Fruit fly (Drosophila melanogaster) whole organism, embryonic: Measurements from ENCODE around the gene CG13373.

Experiments used
- Antp ChIP-seq: fragments of 200-800 bp; sonication (Bioruptor generic); optimal IDR thresholded peaks from 3 replicates; lab custom pipeline; 2016; ENCODE audit warnings: missing biosample characterization, missing genetic modification characterization
- Asciz ChIP-seq: fragments of 200-800 bp; sonication (Bioruptor generic); optimal IDR thresholded peaks from 2 replicates; lab custom pipeline; 2017; ENCODE audit warnings: missing biosample characterization, mild to moderate bottlenecking, missing genetic modification characterization, missing genetic modification reagents
- B-H1 ChIP-seq: fragments of 200-800 bp; sonication (Bioruptor generic); IDR thresholded peaks from 3 replicates; pipeline ENCODE4 v1.3.6; 2022; ENCODE audit warnings: missing biosample characterization, missing genetic modification characterization
- BEAF-32 ChIP-seq: fragments of 200-800 bp; sonication (Bioruptor generic); optimal IDR thresholded peaks from 3 replicates; lab custom pipeline; 2017; ENCODE audit warnings: missing biosample characterization, missing genetic modification characterization, mild to moderate bottlenecking, moderate library complexity, missing genetic modification reagents
- CG10147 ChIP-seq: fragments of 200-800 bp; sonication (Bioruptor generic); optimal IDR thresholded peaks from 2 replicates; lab custom pipeline; 2019; ENCODE audit warnings: missing biosample characterization, mild to moderate bottlenecking, missing genetic modification characterization, moderate library complexity
- CG10959 ChIP-seq: fragments of 200-800 bp; sonication (Bioruptor generic); IDR thresholded peaks from 2 replicates; pipeline ENCODE4 v1.3.6; 2022; ENCODE audit warnings: missing biosample characterization, missing genetic modification characterization
- CG11093 ChIP-seq: fragments of 200-800 bp; sonication (Bioruptor generic); IDR thresholded peaks from 3 replicates; pipeline ENCODE4 v1.3.6; 2022; ENCODE audit warnings: missing biosample characterization, missing genetic modification characterization
- CG11504 ChIP-seq: fragments of 200-800 bp; sonication (Bioruptor generic); optimal IDR thresholded peaks from 3 replicates; lab custom pipeline; 2019; ENCODE audit warnings: missing biosample characterization, mild to moderate bottlenecking, missing genetic modification characterization, moderate library complexity
- CG11696 ChIP-seq: fragments of 200-800 bp; sonication (Bioruptor generic); IDR thresholded peaks from 2 replicates; pipeline ENCODE4 v1.3.6; 2022; ENCODE audit warnings: missing biosample characterization, missing genetic modification characterization
- CG13123 ChIP-seq: fragments of 200-800 bp; sonication (Bioruptor generic); optimal IDR thresholded peaks from 2 replicates; lab custom pipeline; 2016; ENCODE audit warnings: missing biosample characterization, missing genetic modification characterization
- CG15269 ChIP-seq: fragments of 200-800 bp; sonication (Bioruptor generic); optimal IDR thresholded peaks from 2 replicates; lab custom pipeline; 2018; ENCODE audit warnings: missing biosample characterization, mild to moderate bottlenecking, missing genetic modification characterization, moderate library complexity
- CG15514 ChIP-seq: fragments of 200-800 bp; sonication (Bioruptor generic); optimal IDR thresholded peaks from 3 replicates; lab custom pipeline; 2017; ENCODE audit warnings: missing biosample characterization, missing genetic modification characterization, mild to moderate bottlenecking, moderate library complexity, missing genetic modification reagents
- CG15696 ChIP-seq: fragments of 200-800 bp; sonication (Bioruptor generic); optimal IDR thresholded peaks from 2 replicates; lab custom pipeline; 2019; ENCODE audit warnings: missing biosample characterization, mild to moderate bottlenecking, missing genetic modification characterization, moderate library complexity
- CG17385 ChIP-seq: fragments of 200-800 bp; sonication (Bioruptor generic); optimal IDR thresholded peaks from 3 replicates; lab custom pipeline; 2018; ENCODE audit warnings: missing biosample characterization, mild to moderate bottlenecking, missing genetic modification characterization
- CG17912 ChIP-seq: fragments of 200-800 bp; sonication (Bioruptor generic); optimal IDR thresholded peaks from 2 replicates; lab custom pipeline; 2018; ENCODE audit warnings: missing biosample characterization, mild to moderate bottlenecking, missing genetic modification characterization
- CG1792 ChIP-seq: fragments of 200-800 bp; sonication (Bioruptor generic); optimal IDR thresholded peaks from 2 replicates; lab custom pipeline; 2016; ENCODE audit warnings: missing biosample characterization, missing genetic modification characterization
- CG18262 ChIP-seq: fragments of 200-800 bp; optimal IDR thresholded peaks from 3 replicates; lab custom pipeline; 2019; ENCODE audit warnings: missing biosample characterization, mild to moderate bottlenecking, missing genetic modification characterization, moderate library complexity
- CG33557 ChIP-seq: fragments of 200-800 bp; sonication (Bioruptor generic); optimal IDR thresholded peaks from 2 replicates; lab custom pipeline; 2019; ENCODE audit warnings: missing biosample characterization, mild to moderate bottlenecking, missing genetic modification characterization, moderate library complexity
- CG34376 ChIP-seq: fragments of 200-800 bp; sonication (Bioruptor generic); optimal IDR thresholded peaks from 2 replicates; lab custom pipeline; 2018; ENCODE audit warnings: missing biosample characterization, mild to moderate bottlenecking, missing genetic modification characterization
- CG4617 ChIP-seq: fragments of 200-800 bp; sonication (Bioruptor generic); optimal IDR thresholded peaks from 3 replicates; lab custom pipeline; 2016; ENCODE audit warnings: missing biosample characterization, missing genetic modification characterization, borderline replicate concordance
- CG6813 ChIP-seq: fragments of 200-800 bp; sonication (Bioruptor generic); optimal IDR thresholded peaks from 2 replicates; lab custom pipeline; 2017; ENCODE audit warnings: missing biosample characterization, missing genetic modification characterization, mild to moderate bottlenecking, moderate library complexity, missing genetic modification reagents
- CG7745 ChIP-seq: fragments of 200-800 bp; sonication (Bioruptor generic); optimal IDR thresholded peaks from 2 replicates; lab custom pipeline; 2018; ENCODE audit warnings: missing biosample characterization, mild to moderate bottlenecking, missing genetic modification characterization, moderate library complexity
- CG8290 ChIP-seq, 3 experiments: fragments of 200-800 bp; sonication (Bioruptor generic); optimal IDR thresholded peaks; 2 replicates each; lab custom pipeline; 2016 to 2019; ENCODE audit warnings: missing biosample characterization in 3 of 3, missing genetic modification characterization in 3 of 3, mild to moderate bottlenecking in 2 of 3, moderate library complexity in 1 of 3
- CG9437 ChIP-seq: fragments of 200-800 bp; sonication (Bioruptor generic); optimal IDR thresholded peaks from 2 replicates; lab custom pipeline; 2018; ENCODE audit warnings: missing biosample characterization, mild to moderate bottlenecking, missing genetic modification characterization
- CG9609 ChIP-seq: fragments of 200-800 bp; sonication (Bioruptor generic); optimal IDR thresholded peaks from 3 replicates; lab custom pipeline; 2016; ENCODE audit warnings: missing biosample characterization, missing genetic modification characterization
- CoRest ChIP-seq: fragments of 200-800 bp; sonication (Bioruptor generic); optimal IDR thresholded peaks from 3 replicates; lab custom pipeline; 2018; ENCODE audit warnings: missing biosample characterization, mild to moderate bottlenecking, missing genetic modification characterization, moderate library complexity
- D ChIP-seq, 2 experiments: fragments of 200-800 bp in 1 of 2; fragments of >200 bp in 1 of 2; sonication (Bioruptor generic) in 1 of 2; optimal IDR thresholded peaks; 2 replicates in 1 of 2; 3 replicates in 1 of 2; lab custom pipeline; 2017; ENCODE audit warnings: mild to moderate bottlenecking in 1 of 2, missing biosample characterization in 1 of 2, missing genetic modification characterization in 1 of 2, missing genetic modification reagents in 1 of 2
- D19A ChIP-seq: fragments of 200-800 bp; optimal IDR thresholded peaks from 3 replicates; lab custom pipeline; 2019; ENCODE audit warnings: missing biosample characterization, mild to moderate bottlenecking, missing genetic modification characterization, moderate library complexity
- Dad ChIP-seq: fragments of 200-800 bp; sonication (Bioruptor generic); optimal IDR thresholded peaks from 3 replicates; lab custom pipeline; 2016; ENCODE audit warnings: missing biosample characterization, missing genetic modification characterization
- Elba2 ChIP-seq: fragments of 200-800 bp; sonication (Bioruptor generic); optimal IDR thresholded peaks from 3 replicates; lab custom pipeline; 2016; ENCODE audit warnings: missing biosample characterization, missing genetic modification characterization
- Ets97D ChIP-seq: fragments of 200-800 bp; sonication (Bioruptor generic); optimal IDR thresholded peaks from 3 replicates; lab custom pipeline; 2016; ENCODE audit warnings: missing biosample characterization, missing genetic modification characterization
- H15 ChIP-seq: fragments of 200-800 bp; sonication (Bioruptor generic); IDR thresholded peaks from 3 replicates; pipeline ENCODE4 v1.3.6; 2022; ENCODE audit warnings: missing biosample characterization, missing genetic modification characterization
- HLH4C ChIP-seq: fragments of 200-800 bp; sonication (Bioruptor generic); IDR thresholded peaks from 3 replicates; pipeline ENCODE4 v1.3.6; 2022; ENCODE audit warnings: missing biosample characterization, missing genetic modification characterization; ENCODE audit not compliant: partially characterized antibody
- Hey ChIP-seq: fragments of 200-800 bp; sonication (Bioruptor generic); optimal IDR thresholded peaks from 3 replicates; lab custom pipeline; 2018; ENCODE audit warnings: missing biosample characterization, mild to moderate bottlenecking, missing genetic modification characterization
- Hr78 ChIP-seq, 2 experiments: fragments of 200-800 bp in 1 of 2; fragments of >200 bp in 1 of 2; sonication (Bioruptor generic) in 1 of 2; optimal IDR thresholded peaks; 2 replicates each; lab custom pipeline; 2017 to 2019; ENCODE audit warnings: missing biosample characterization in 2 of 2, missing genetic modification characterization in 2 of 2, mild to moderate bottlenecking in 1 of 2, moderate library complexity in 1 of 2
- Med ChIP-seq: fragments of 200-800 bp; sonication (Bioruptor generic); peaks from one replicate; lab custom pipeline; 2016; ENCODE audit warnings: missing biosample characterization, missing genetic modification characterization, mild to moderate bottlenecking, inconsistent platforms, moderate library complexity
- bowl ChIP-seq: fragments of 200-800 bp; sonication (Bioruptor generic); IDR thresholded peaks from 2 replicates; pipeline ENCODE4 v1.3.6; 2022; ENCODE audit warnings: missing biosample characterization, missing genetic modification characterization
- corto ChIP-seq: fragments of 200-800 bp; sonication (Bioruptor generic); optimal IDR thresholded peaks from 2 replicates; lab custom pipeline; 2016; ENCODE audit warnings: missing biosample characterization, mild to moderate bottlenecking, missing genetic modification characterization, moderate library complexity
- croc ChIP-seq: fragments of 200-800 bp; sonication (Bioruptor generic); conservative IDR thresholded peaks from 3 replicates; pipeline ENCODE4 v1.3.6; 2022; ENCODE audit warnings: missing biosample characterization, missing genetic modification characterization
- eve ChIP-seq, 2 experiments: fragments of >200 bp; optimal IDR thresholded peaks; 2 replicates each; lab custom pipeline; 2017; ENCODE audit warnings: missing biosample characterization in 2 of 2, missing genetic modification characterization in 2 of 2
- fd96Cb ChIP-seq: fragments of 200-800 bp; sonication (Bioruptor generic); optimal IDR thresholded peaks from 2 replicates; lab custom pipeline; 2018; ENCODE audit warnings: missing biosample characterization, mild to moderate bottlenecking, missing genetic modification characterization, moderate library complexity
- grau ChIP-seq: fragments of 200-800 bp; optimal IDR thresholded peaks from 3 replicates; lab custom pipeline; 2019; ENCODE audit warnings: missing biosample characterization, mild to moderate bottlenecking, missing genetic modification characterization, moderate library complexity
- gt ChIP-seq: fragments of 200-800 bp; sonication (Bioruptor generic); IDR thresholded peaks from 2 replicates; pipeline ENCODE4 v1.3.6; 2022; ENCODE audit warnings: missing biosample characterization, missing genetic modification characterization
- ind ChIP-seq: fragments of 200-800 bp; sonication (Bioruptor generic); optimal IDR thresholded peaks from 3 replicates; lab custom pipeline; 2016; ENCODE audit warnings: missing biosample characterization, missing genetic modification characterization
- knrl ChIP-seq: fragments of 200-800 bp; sonication (Bioruptor generic); IDR thresholded peaks from 3 replicates; pipeline ENCODE4 v1.3.6; 2022; ENCODE audit warnings: missing biosample characterization, missing genetic modification characterization; ENCODE audit not compliant: partially characterized antibody
- sim ChIP-seq: fragments of 200-800 bp; sonication (Bioruptor generic); IDR thresholded peaks from 2 replicates; pipeline ENCODE4 v1.3.6; 2022; ENCODE audit warnings: missing biosample characterization, missing genetic modification characterization
- trem ChIP-seq: fragments of 200-800 bp; optimal IDR thresholded peaks from 3 replicates; lab custom pipeline; 2019; ENCODE audit warnings: missing biosample characterization, mild to moderate bottlenecking, missing genetic modification characterization, moderate library complexity
- zen ChIP-seq: fragments of 200-800 bp; sonication (Bioruptor generic); optimal IDR thresholded peaks from 3 replicates; lab custom pipeline; 2018; ENCODE audit warnings: missing biosample characterization, mild to moderate bottlenecking, missing genetic modification characterization, moderate library complexity

Gene CG13373

DNA sequence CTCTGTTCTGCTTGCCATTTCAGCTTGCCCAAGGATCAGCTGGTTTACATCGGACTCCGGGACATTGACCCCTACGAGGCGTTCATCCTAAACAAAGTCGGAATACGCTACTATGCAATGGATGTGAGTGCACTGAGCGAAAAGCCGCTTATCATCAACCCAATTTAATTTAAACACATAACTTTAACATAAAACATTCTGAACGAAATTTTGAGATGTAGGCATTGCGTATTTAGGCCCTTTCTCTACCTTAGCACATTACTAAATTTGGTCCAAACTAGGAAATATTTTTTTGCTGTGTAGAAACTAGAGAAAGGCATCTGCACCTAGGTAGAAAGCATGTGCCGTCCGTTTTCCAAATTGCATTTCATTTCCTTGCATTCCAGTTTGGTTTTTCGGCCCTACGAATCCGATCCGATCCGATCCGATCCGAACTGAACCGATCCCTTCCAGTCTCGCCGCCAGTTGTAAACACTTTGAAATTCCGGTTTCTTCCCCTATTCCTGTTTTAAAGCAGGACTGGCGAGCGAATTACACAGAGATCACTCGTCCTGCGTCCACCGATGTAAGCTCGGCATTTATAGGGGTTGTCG is 49.8 kb downstream of the CG13373 start (continued):
- peak; percentile 69 for TF ChIP-seq CG33557 (GFP tag; lab: Kevin White, UChicago)
- TF ChIP-seq Dad (GFP tag; lab: Kevin White, UChicago): peak; percentile 26
- TF ChIP-seq ind (GFP tag; lab: Kevin White, UChicago): no peak
- peak; percentile 83 for TF ChIP-seq CG18262 (tag; lab: Kevin White, UChicago)
- no peak for TF ChIP-seq CG11696 (GFP tag; lab: Robert Waterston, UW)
- TF ChIP-seq CG4617: peak; percentile 4
- peak; percentile 73 for TF ChIP-seq trem (tag; lab: Kevin White, UChicago)
- TF ChIP-seq CG13123 (GFP tag; lab: Kevin White, UChicago): no peak
- TF ChIP-seq CG10147: no peak
- TF ChIP-seq grau (tag; lab: Kevin White, UChicago): peak; percentile 56
- no peak for TF ChIP-seq corto (GFP tag; lab: Kevin White, UChicago)
- TF ChIP-seq bowl (GFP tag; lab: Robert Waterston, UW): no peak
- peak; percentile 90 for TF ChIP-seq Med (GFP tag; lab: Kevin White, UChicago)
- TF ChIP-seq CG9609 (GFP tag; lab: Kevin White, UChicago): peak; percentile 47
- TF ChIP-seq gt (GFP tag; lab: Robert Waterston, UW): 0 out of 2 replicates have a peak, but pooled peaks have one; percentile 12
- TF ChIP-seq CG34376: no peak
- no peak for TF ChIP-seq Asciz (GFP tag; lab: Kevin White, UChicago)
- TF ChIP-seq CG1792 (GFP tag; lab: Kevin White, UChicago): no peak
- peak; percentile 65 for TF ChIP-seq CG6813 (GFP tag; lab: Kevin White, UChicago)
- peak in 1 of 2 experiments; percentile 93 for TF ChIP-seq eve (GFP tag; optimal IDR thresholded peaks at IDR 0.05; lab: Kevin White, UChicago)
- TF ChIP-seq CG8290 (GFP tag; optimal IDR thresholded peaks at IDR 0.05; lab: Kevin White, UChicago): peak; percentile 42
- peak in 1 of 2 experiments; percentile 8 for TF ChIP-seq CG8290 (tag; optimal IDR thresholded peaks at IDR 0.05; lab: Kevin White, UChicago)
- TF ChIP-seq sim (GFP tag; lab: Robert Waterston, UW): peak; percentile 47; the same call in 1 of the 2 replicates
- TF ChIP-seq CG7745 (tag; lab: Kevin White, UChicago): peak; percentile 15
- peak; percentile 61 for TF ChIP-seq croc (GFP tag; lab: Robert Waterston, UW)
- no peak for TF ChIP-seq B-H1 (GFP tag; lab: Robert Waterston, UW)
- TF ChIP-seq CoRest (tag; lab: Kevin White, UChicago): peak; percentile 31
- TF ChIP-seq D19A (tag; lab: Kevin White, UChicago): peak; percentile 54
- TF ChIP-seq CG17912 (GFP tag; lab: Kevin White, UChicago): no peak
- TF ChIP-seq CG15696 (tag; lab: Kevin White, UChicago): peak; percentile 96
- no peak for TF ChIP-seq HLH4C (GFP tag; lab: Robert Waterston, UW)
- TF ChIP-seq CG15514 (GFP tag; lab: Kevin White, UChicago): no peak
- no peak for TF ChIP-seq Hr78 (GFP tag; optimal IDR thresholded peaks at IDR 0.05; lab: Kevin White, UChicago)
- no peak for TF ChIP-seq CG15269 (tag; lab: Kevin White, UChicago)
- TF ChIP-seq Antp (GFP tag; lab: Kevin White, UChicago): peak; percentile 57
- TF ChIP-seq D (optimal IDR thresholded peaks at IDR 0.05; lab: Kevin White, UChicago): no peak
- TF ChIP-seq D (GFP tag; optimal IDR thresholded peaks at IDR 0.05; lab: Kevin White, UChicago): peak; percentile 61
- TF ChIP-seq Elba2 (GFP tag; lab: Kevin White, UChicago): peak; percentile 89
- 0 out of 3 replicates have a peak, but pooled peaks have one; percentile 42 for TF ChIP-seq CG11093 (GFP tag; lab: Robert Waterston, UW)
- TF ChIP-seq fd96Cb (tag; lab: Kevin White, UChicago): peak; percentile 54
- TF ChIP-seq zen: peak; percentile 97
- no peak for TF ChIP-seq Ets97D (GFP tag; lab: Kevin White, UChicago)
- no peak for TF ChIP-seq CG9437
- TF ChIP-seq Hey (tag; lab: Kevin White, UChicago): no peak
- TF ChIP-seq H15 (GFP tag; lab: Robert Waterston, UW): no peak
- peak; percentile 91 for TF ChIP-seq CG10959 (GFP tag; lab: Robert Waterston, UW)
- no peak for TF ChIP-seq CG17385 (GFP tag; lab: Kevin White, UChicago)
- no peak for TF ChIP-seq knrl (GFP tag; lab: Robert Waterston, UW)
- TF ChIP-seq BEAF-32 (GFP tag; lab: Kevin White, UChicago): no peak
- TF ChIP-seq CG11504 (tag; lab: Kevin White, UChicago): peak; percentile 25
